Fruit fly (Drosophila melanogaster) whole organism, embryonic: ENCODE measurements around the gene Lasp.

Source experiments
- Ada2b ChIP-seq: fragments of 200-800 bp; sonication (Bioruptor generic); IDR thresholded peaks from 2 replicates; pipeline ENCODE4 v1.3.6; 2022; ENCODE audit warnings: missing biosample characterization, missing genetic modification characterization
- Asciz ChIP-seq: fragments of 200-800 bp; sonication (Bioruptor generic); optimal IDR thresholded peaks from 2 replicates; lab custom pipeline; 2017; ENCODE audit warnings: missing biosample characterization, mild to moderate bottlenecking, missing genetic modification characterization, missing genetic modification reagents
- Blimp-1 ChIP-seq: fragments of 200-800 bp; sonication (Bioruptor generic); optimal IDR thresholded peaks from 3 replicates; lab custom pipeline; 2018; ENCODE audit warnings: missing biosample characterization, missing genetic modification characterization, mild to moderate bottlenecking, moderate library complexity, missing genetic modification reagents
- CG11093 ChIP-seq: fragments of 200-800 bp; sonication (Bioruptor generic); IDR thresholded peaks from 3 replicates; pipeline ENCODE4 v1.3.6; 2022; ENCODE audit warnings: missing biosample characterization, missing genetic modification characterization
- CG1233 ChIP-seq: fragments of 200-800 bp; sonication (Bioruptor generic); optimal IDR thresholded peaks from 4 replicates; lab custom pipeline; 2018; ENCODE audit warnings: missing biosample characterization, mild to moderate bottlenecking, missing genetic modification characterization
- CG12391 ChIP-seq: fragments of 200-800 bp; sonication (Bioruptor generic); optimal IDR thresholded peaks from 3 replicates; lab custom pipeline; 2018; ENCODE audit warnings: missing biosample characterization, mild to moderate bottlenecking, missing genetic modification characterization, moderate library complexity
- CG14014 ChIP-seq: fragments of 200-800 bp; sonication (Bioruptor generic); IDR thresholded peaks from 2 replicates; pipeline ENCODE4 v1.3.6; 2022; ENCODE audit warnings: missing biosample characterization, missing genetic modification characterization
- CG14441 ChIP-seq: fragments of 200-800 bp; sonication (Bioruptor generic); IDR thresholded peaks from 2 replicates; pipeline ENCODE4 v1.3.6; 2022; ENCODE audit warnings: missing biosample characterization, missing genetic modification characterization
- CG15601 ChIP-seq: fragments of 200-800 bp; sonication (Bioruptor generic); optimal IDR thresholded peaks from 3 replicates; lab custom pipeline; 2019; ENCODE audit warnings: missing biosample characterization, mild to moderate bottlenecking, missing genetic modification characterization, moderate library complexity
- CG16863 ChIP-seq: fragments of 200-800 bp; sonication (Bioruptor generic); optimal IDR thresholded peaks from 3 replicates; lab custom pipeline; 2016; ENCODE audit warnings: missing biosample characterization, missing genetic modification characterization
- CG17361 ChIP-seq: fragments of 200-800 bp; sonication (Bioruptor generic); IDR thresholded peaks from 3 replicates; pipeline ENCODE4 v1.3.6; 2022; ENCODE audit warnings: missing biosample characterization, missing genetic modification characterization
- CG2678 ChIP-seq: fragments of 200-800 bp; sonication (Bioruptor generic); optimal IDR thresholded peaks from 3 replicates; lab custom pipeline; 2019; ENCODE audit warnings: missing biosample characterization, mild to moderate bottlenecking, missing genetic modification characterization, moderate library complexity
- CG2712 ChIP-seq: fragments of 200-800 bp; optimal IDR thresholded peaks from 3 replicates; lab custom pipeline; 2019; ENCODE audit warnings: missing biosample characterization, mild to moderate bottlenecking, missing genetic modification characterization, moderate library complexity
- CG34422 ChIP-seq: fragments of 200-800 bp; sonication (Bioruptor generic); IDR thresholded peaks from 3 replicates; pipeline ENCODE4 v1.3.6; 2022; ENCODE audit warnings: missing biosample characterization, missing genetic modification characterization
- CG43689 ChIP-seq: fragments of 200-800 bp; sonication (Bioruptor generic); IDR thresholded peaks from 2 replicates; pipeline ENCODE4 v1.3.6; 2022; ENCODE audit warnings: missing biosample characterization, missing genetic modification characterization
- CG4854 ChIP-seq: fragments of 200-800 bp; sonication (Bioruptor generic); optimal IDR thresholded peaks from 2 replicates; lab custom pipeline; 2016; ENCODE audit warnings: missing biosample characterization, missing genetic modification characterization, inconsistent platforms
- CG6654 ChIP-seq: fragments of 200-800 bp; sonication (Bioruptor generic); optimal IDR thresholded peaks from 2 replicates; lab custom pipeline; 2017; ENCODE audit warnings: missing biosample characterization, mild to moderate bottlenecking, missing genetic modification characterization
- CG6813 ChIP-seq: fragments of 200-800 bp; sonication (Bioruptor generic); optimal IDR thresholded peaks from 2 replicates; lab custom pipeline; 2017; ENCODE audit warnings: missing biosample characterization, missing genetic modification characterization, mild to moderate bottlenecking, moderate library complexity, missing genetic modification reagents
- CoRest ChIP-seq: fragments of 200-800 bp; sonication (Bioruptor generic); optimal IDR thresholded peaks from 3 replicates; lab custom pipeline; 2018; ENCODE audit warnings: missing biosample characterization, mild to moderate bottlenecking, missing genetic modification characterization, moderate library complexity
- Dbx ChIP-seq: fragments of 200-800 bp; sonication (Bioruptor generic); IDR thresholded peaks from 3 replicates; pipeline ENCODE4 v1.3.6; 2022; ENCODE audit warnings: missing biosample characterization, missing genetic modification characterization
- Dip2 ChIP-seq: fragments of 200-800 bp; sonication (Bioruptor generic); IDR thresholded peaks from 2 replicates; pipeline ENCODE4 v1.3.6; 2022; ENCODE audit warnings: missing biosample characterization, missing genetic modification characterization
- HLH3B ChIP-seq: fragments of 200-800 bp; sonication (Bioruptor generic); IDR thresholded peaks from 2 replicates; pipeline ENCODE4 v1.3.6; 2022; ENCODE audit warnings: missing biosample characterization, missing genetic modification characterization
- HmgZ ChIP-seq: fragments of 200-800 bp; sonication (Bioruptor generic); optimal IDR thresholded peaks from 2 replicates; lab custom pipeline; 2018; ENCODE audit warnings: missing biosample characterization, mild to moderate bottlenecking, missing genetic modification characterization
- Hr3 ChIP-seq: fragments of 200-800 bp; sonication (Bioruptor generic); optimal IDR thresholded peaks from 3 replicates; lab custom pipeline; 2016; ENCODE audit warnings: missing biosample characterization, missing genetic modification characterization
- Hr51 ChIP-seq, 2 experiments: fragments of 200-800 bp; sonication (Bioruptor generic); optimal IDR thresholded peaks; 2 replicates in 1 of 2; 3 replicates in 1 of 2; lab custom pipeline; 2016 to 2018; ENCODE audit warnings: missing biosample characterization in 2 of 2, missing genetic modification characterization in 2 of 2, mild to moderate bottlenecking in 1 of 2, moderate library complexity in 1 of 2
- Kr ChIP-seq: fragments of 200-800 bp; sonication (Bioruptor generic); optimal IDR thresholded peaks from 2 replicates; lab custom pipeline; 2017; ENCODE audit warnings: missing biosample characterization, mild to moderate bottlenecking, missing genetic modification characterization
- NfI ChIP-seq: fragments of 200-800 bp; sonication (Bioruptor generic); optimal IDR thresholded peaks from 3 replicates; lab custom pipeline; 2018; ENCODE audit warnings: missing biosample characterization, mild to moderate bottlenecking, missing genetic modification characterization, moderate library complexity
- Sox102F ChIP-seq: fragments of 200-800 bp; sonication (Bioruptor generic); optimal IDR thresholded peaks from 2 replicates; lab custom pipeline; 2018; ENCODE audit warnings: missing biosample characterization, mild to moderate bottlenecking, missing genetic modification characterization, moderate library complexity
- Xrp1 ChIP-seq: fragments of 200-800 bp; sonication (Bioruptor generic); IDR thresholded peaks from 2 replicates; pipeline ENCODE4 v1.3.6; 2022; ENCODE audit warnings: missing biosample characterization, missing genetic modification characterization
- al ChIP-seq: fragments of 200-800 bp; sonication (Bioruptor generic); IDR thresholded peaks from 2 replicates; pipeline ENCODE4 v1.3.6; 2022; ENCODE audit warnings: missing biosample characterization, missing genetic modification characterization
- az2 ChIP-seq: fragments of 200-800 bp; sonication (Bioruptor generic); optimal IDR thresholded peaks from 3 replicates; lab custom pipeline; 2016; ENCODE audit warnings: missing biosample characterization, missing genetic modification characterization
- bbx ChIP-seq: fragments of 200-800 bp; sonication (Bioruptor generic); IDR thresholded peaks from 2 replicates; pipeline ENCODE4 v1.3.6; 2022; ENCODE audit warnings: missing biosample characterization, missing genetic modification characterization; ENCODE audit not compliant: partially characterized antibody
- chinmo ChIP-seq: fragments of 200-800 bp; sonication (Bioruptor generic); IDR thresholded peaks from 4 replicates; pipeline ENCODE4 v1.3.6; 2022; ENCODE audit warnings: missing biosample characterization, missing genetic modification characterization; ENCODE audit not compliant: partially characterized antibody
- ci ChIP-seq: fragments of 200-800 bp; sonication (Bioruptor generic); IDR thresholded peaks from 3 replicates; pipeline ENCODE4 v1.3.6; 2022; ENCODE audit warnings: missing biosample characterization, missing genetic modification characterization
- crol ChIP-seq: fragments of 200-800 bp; sonication (Bioruptor generic); IDR thresholded peaks from 2 replicates; pipeline ENCODE4 v1.3.6; 2022; ENCODE audit warnings: missing biosample characterization, missing genetic modification characterization
- cwo ChIP-seq: fragments of 200-800 bp; sonication (Bioruptor generic); optimal IDR thresholded peaks from 3 replicates; lab custom pipeline; 2017; ENCODE audit warnings: missing biosample characterization, missing genetic modification characterization, mild to moderate bottlenecking, moderate library complexity, missing genetic modification reagents
- fd102C ChIP-seq: fragments of 200-800 bp; sonication (Bioruptor generic); optimal IDR thresholded peaks from 2 replicates; lab custom pipeline; 2018; ENCODE audit warnings: missing biosample characterization, mild to moderate bottlenecking, missing genetic modification characterization, moderate library complexity
- gce ChIP-seq: fragments of 200-800 bp; sonication (Bioruptor generic); IDR thresholded peaks from 3 replicates; pipeline ENCODE4 v1.3.6; 2022; ENCODE audit warnings: missing biosample characterization, missing genetic modification characterization
- ind ChIP-seq: fragments of 200-800 bp; sonication (Bioruptor generic); optimal IDR thresholded peaks from 3 replicates; lab custom pipeline; 2016; ENCODE audit warnings: missing biosample characterization, missing genetic modification characterization
- kay ChIP-seq: fragments of 200-800 bp; sonication (Bioruptor generic); optimal IDR thresholded peaks from 2 replicates; lab custom pipeline; 2016; ENCODE audit warnings: missing biosample characterization, missing genetic modification characterization
- prd ChIP-seq, 3 experiments: fragments of >200 bp in 2 of 3; fragments of 200-800 bp in 1 of 3; sonication (Bioruptor generic) in 1 of 3; optimal IDR thresholded peaks in 2 of 3; IDR thresholded peaks in 1 of 3; 2 replicates in 2 of 3; 3 replicates in 1 of 3; pipeline versions ENCODE4 v1.3.6 to Lab custom; 2017 to 2022; ENCODE audit warnings: missing biosample characterization in 1 of 3, missing genetic modification characterization in 1 of 3
- pros ChIP-seq: fragments of 200-800 bp; sonication (Bioruptor generic); optimal IDR thresholded peaks from 3 replicates; lab custom pipeline; 2019; ENCODE audit warnings: missing biosample characterization, mild to moderate bottlenecking, missing genetic modification characterization, moderate library complexity
- sd ChIP-seq: fragments of 200-800 bp; sonication (Bioruptor generic); optimal IDR thresholded peaks from 3 replicates; lab custom pipeline; 2018; ENCODE audit warnings: missing biosample characterization, mild to moderate bottlenecking, missing genetic modification characterization, moderate library complexity
- so ChIP-seq: fragments of 200-800 bp; sonication (Bioruptor generic); IDR thresholded peaks from 3 replicates; pipeline ENCODE4 v1.3.6; 2022; ENCODE audit warnings: missing biosample characterization, missing genetic modification characterization
- sob ChIP-seq: fragments of 200-800 bp; sonication (Bioruptor generic); IDR thresholded peaks from 2 replicates; pipeline ENCODE4 v1.3.6; 2022; ENCODE audit warnings: missing biosample characterization, missing genetic modification characterization
- ttk ChIP-seq: fragments of 200-800 bp; sonication (Bioruptor generic); IDR thresholded peaks from 2 replicates; pipeline ENCODE4 v2.1.2; 2022; ENCODE audit warnings: missing biosample characterization, missing genetic modification characterization
- wor ChIP-seq: fragments of 200-800 bp; sonication (Bioruptor generic); IDR thresholded peaks from 2 replicates; pipeline ENCODE4 v1.3.6; 2022; ENCODE audit warnings: missing biosample characterization, missing genetic modification characterization
- z ChIP-seq: fragments of 200-800 bp; sonication (Bioruptor generic); IDR thresholded peaks from 3 replicates; pipeline ENCODE4 v1.3.6; 2022; ENCODE audit warnings: missing biosample characterization, missing genetic modification characterization

Lasp gene

dm6 chr3L:16698089-16698488 is 13.4 kb downstream of the Lasp start:
- TF ChIP-seq so (GFP tag; lab: Robert Waterston, UW) = peak; percentile 18; the same call in 1 of the 3 replicates
- TF ChIP-seq crol (GFP tag; lab: Robert Waterston, UW) = peak; percentile 59
- no peak for TF ChIP-seq al (GFP tag; lab: Robert Waterston, UW)
- peak; percentile 22 for TF ChIP-seq kay (GFP tag; lab: Kevin White, UChicago)
- TF ChIP-seq chinmo (GFP tag; lab: Robert Waterston, UW) = 0 out of 4 replicates have a peak, but pooled peaks have one; percentile 16
- peak; percentile 94 for TF ChIP-seq sd (tag; lab: Kevin White, UChicago)
- no peak for TF ChIP-seq gce (GFP tag; lab: Robert Waterston, UW)

dm6 chr3L:16697069-16697468 is 14.4 kb downstream of the Lasp start:
- peak in 1 of 2 experiments; percentile 72 for TF ChIP-seq Hr51 (GFP tag; optimal IDR thresholded peaks at IDR 0.05; lab: Kevin White, UChicago)
- 0 out of 3 replicates have a peak, but pooled peaks have one; percentile 21 for TF ChIP-seq Dbx (GFP tag; lab: Robert Waterston, UW)
- peak; percentile 67 for TF ChIP-seq CG2678 (tag; lab: Kevin White, UChicago)
- TF ChIP-seq Ada2b = peak; percentile 32; the same call in 1 of the 2 replicates
- TF ChIP-seq wor = 0 out of 2 replicates have a peak, but pooled peaks have one; percentile 18
- TF ChIP-seq ci = peak; percentile 40; the same call in 1 of the 3 replicates
- TF ChIP-seq z (GFP tag; lab: Robert Waterston, UW) = no peak
- TF ChIP-seq CG1233 (GFP tag; lab: Kevin White, UChicago) = peak; percentile 16
- TF ChIP-seq CG15601 (tag; lab: Kevin White, UChicago) = peak; percentile 4
- peak; percentile 75 for TF ChIP-seq Sox102F
- no peak for TF ChIP-seq bbx (GFP tag; lab: Robert Waterston, UW)
- peak; percentile 69 for TF ChIP-seq Xrp1
- TF ChIP-seq Hr3 (GFP tag; lab: Kevin White, UChicago) = peak; percentile 17
- no peak for TF ChIP-seq CG16863
- TF ChIP-seq CG4854 (GFP tag; lab: Kevin White, UChicago) = no peak
- TF ChIP-seq Asciz = peak; percentile 1
- TF ChIP-seq CG2712 (tag; lab: Kevin White, UChicago) = peak; percentile 65
- TF ChIP-seq CG43689 (GFP tag; lab: Robert Waterston, UW) = peak; percentile 35; the same call in 1 of the 2 replicates
- peak; percentile 37 for TF ChIP-seq CoRest (tag; lab: Kevin White, UChicago)
- no peak for TF ChIP-seq pros
- TF ChIP-seq CG6813 (GFP tag; lab: Kevin White, UChicago) = no peak
- no peak for TF ChIP-seq NfI (GFP tag; lab: Kevin White, UChicago)
- no peak for TF ChIP-seq Dip2
- TF ChIP-seq az2 (GFP tag; lab: Kevin White, UChicago) = peak; percentile 35
- TF ChIP-seq CG17361 = peak; percentile 67; the same call in 2 of the 3 replicates
- TF ChIP-seq fd102C = no peak
- TF ChIP-seq Kr (GFP tag; lab: Kevin White, UChicago) = no peak
- no peak for TF ChIP-seq HmgZ (tag; lab: Kevin White, UChicago)
- TF ChIP-seq CG14014 = peak; percentile 38; the same call in 1 of the 2 replicates
- TF ChIP-seq Blimp-1 (GFP tag; lab: Kevin White, UChicago) = peak; percentile 61
- no peak for TF ChIP-seq CG11093 (GFP tag; lab: Robert Waterston, UW)
- TF ChIP-seq CG12391 (tag; lab: Kevin White, UChicago) = peak; percentile 63
- TF ChIP-seq ttk (GFP tag; lab: Robert Waterston, UW) = peak; percentile 65
- peak; percentile 71 for TF ChIP-seq HLH3B (GFP tag; lab: Robert Waterston, UW)
- TF ChIP-seq CG6654 (GFP tag; lab: Kevin White, UChicago) = no peak
- 0 out of 3 replicates have a peak, but pooled peaks have one; percentile 38 for TF ChIP-seq CG34422
- peak; percentile 8 for TF ChIP-seq ind (GFP tag; lab: Kevin White, UChicago)
- no peak for TF ChIP-seq prd (optimal IDR thresholded peaks at IDR 0.05; lab: Kevin White, UChicago)
- peak; percentile 52; the same call in 1 of the 3 replicates for TF ChIP-seq prd (GFP tag; IDR thresholded peaks at IDR 0.05; lab: Robert Waterston, UW)
- no peak for TF ChIP-seq cwo (GFP tag; lab: Kevin White, UChicago)
- TF ChIP-seq CG14441 (GFP tag; lab: Robert Waterston, UW) = peak; percentile 51
- TF ChIP-seq sob = peak; percentile 48; the same call in 1 of the 2 replicates
